Fruit fly (Drosophila melanogaster) whole organism, pupa: Measurements from ENCODE around the gene bocks.

ENCODE experiments used
- CG10348 ChIP-seq: fragments of 200-800 bp; sonication (Bioruptor generic); IDR thresholded peaks from 2 replicates; pipeline ENCODE4 v1.3.6; 2022; ENCODE audit warnings: missing biosample characterization, missing genetic modification characterization
- CG12605 ChIP-seq: fragments of 200-800 bp; sonication (Bioruptor generic); IDR thresholded peaks from 2 replicates; pipeline ENCODE4 v1.3.6; 2022; ENCODE audit warnings: missing biosample characterization, missing genetic modification characterization
- CG13204 ChIP-seq: fragments of 200-800 bp; sonication (Bioruptor generic); optimal IDR thresholded peaks from 2 replicates; lab custom pipeline; 2018; ENCODE audit warnings: missing biosample characterization, mild to moderate bottlenecking, missing genetic modification characterization, moderate library complexity
- CG14655 ChIP-seq: fragments of 200-800 bp; sonication (Bioruptor generic); optimal IDR thresholded peaks from 3 replicates; lab custom pipeline; 2017; ENCODE audit warnings: mild to moderate bottlenecking, missing biosample characterization, missing genetic modification reagents, missing genetic modification characterization
- CG15710 ChIP-seq: fragments of 200-800 bp; sonication (Bioruptor generic); optimal IDR thresholded peaks from 2 replicates; lab custom pipeline; 2018; ENCODE audit warnings: missing biosample characterization, mild to moderate bottlenecking, missing genetic modification characterization, moderate library complexity
- CG17806 ChIP-seq: fragments of 200-800 bp; sonication (Bioruptor generic); optimal IDR thresholded peaks from 2 replicates; lab custom pipeline; 2018; ENCODE audit warnings: missing biosample characterization, mild to moderate bottlenecking, missing genetic modification characterization, moderate library complexity
- CG32121 ChIP-seq: fragments of 200-800 bp; sonication (Bioruptor generic); IDR thresholded peaks from 2 replicates; pipeline ENCODE4 v1.3.6; 2022; ENCODE audit warnings: missing biosample characterization, missing genetic modification characterization
- CG34367 ChIP-seq: fragments of 200-800 bp; sonication (Bioruptor generic); optimal IDR thresholded peaks from 2 replicates; lab custom pipeline; 2018; ENCODE audit warnings: missing biosample characterization, mild to moderate bottlenecking, missing genetic modification characterization
- CG4496 ChIP-seq: fragments of 200-800 bp; sonication (Bioruptor generic); IDR thresholded peaks from 3 replicates; pipeline ENCODE4 v1.3.6; 2022; ENCODE audit warnings: missing biosample characterization, missing genetic modification characterization
- CG8159 ChIP-seq: fragments of 200-800 bp; sonication (Bioruptor generic); optimal IDR thresholded peaks from 3 replicates; lab custom pipeline; 2018; ENCODE audit warnings: missing biosample characterization, mild to moderate bottlenecking, missing genetic modification characterization, moderate library complexity
- CG8301 ChIP-seq: fragments of 200-800 bp; sonication (Bioruptor generic); optimal IDR thresholded peaks from 2 replicates; lab custom pipeline; 2018; ENCODE audit warnings: missing biosample characterization, mild to moderate bottlenecking, missing genetic modification characterization
- CG9948 ChIP-seq: fragments of 200-800 bp; sonication (Bioruptor generic); optimal IDR thresholded peaks from 2 replicates; lab custom pipeline; 2018; ENCODE audit warnings: missing biosample characterization, mild to moderate bottlenecking, missing genetic modification characterization, moderate library complexity
- D1 ChIP-seq: fragments of 200-800 bp; sonication (Bioruptor generic); optimal IDR thresholded peaks from 2 replicates; lab custom pipeline; 2018; ENCODE audit warnings: missing biosample characterization, mild to moderate bottlenecking, missing genetic modification characterization, moderate library complexity
- EcR ChIP-seq: fragments of 200-800 bp; sonication (Bioruptor generic); optimal IDR thresholded peaks from 3 replicates; lab custom pipeline; 2019; ENCODE audit warnings: missing biosample characterization, missing genetic modification characterization, mild to moderate bottlenecking, moderate library complexity, missing genetic modification reagents
- Ets98B ChIP-seq: fragments of 200-800 bp; sonication (Bioruptor generic); IDR thresholded peaks from 2 replicates; pipeline ENCODE4 v1.3.6; 2022; ENCODE audit warnings: missing biosample characterization, missing genetic modification characterization
- Pif1A ChIP-seq: fragments of 200-800 bp; sonication (Bioruptor generic); optimal IDR thresholded peaks from 3 replicates; lab custom pipeline; 2016; ENCODE audit warnings: missing biosample characterization, missing genetic modification characterization
- Pif1B ChIP-seq: fragments of 200-800 bp; sonication (Bioruptor generic); optimal IDR thresholded peaks from 3 replicates; lab custom pipeline; 2016; ENCODE audit warnings: missing biosample characterization, missing genetic modification characterization
- Snoo ChIP-seq: fragments of 200-800 bp; sonication (Bioruptor generic); optimal IDR thresholded peaks from 3 replicates; lab custom pipeline; 2017; ENCODE audit warnings: missing biosample characterization, mild to moderate bottlenecking, missing genetic modification characterization, inconsistent platforms
- fd96Ca ChIP-seq: fragments of 200-800 bp; sonication (Bioruptor generic); IDR thresholded peaks from 3 replicates; pipeline ENCODE4 v1.3.6; 2022; ENCODE audit warnings: missing biosample characterization, missing genetic modification characterization
- gl ChIP-seq: fragments of 200-800 bp; sonication (Bioruptor generic); optimal IDR thresholded peaks from 2 replicates; lab custom pipeline; 2018; ENCODE audit warnings: missing biosample characterization, mild to moderate bottlenecking, missing genetic modification characterization
- rn ChIP-seq: fragments of 200-800 bp; sonication (Bioruptor generic); IDR thresholded peaks from 2 replicates; pipeline ENCODE4 v1.3.6; 2022; ENCODE audit warnings: missing biosample characterization, missing genetic modification characterization

bocks gene

DNA sequence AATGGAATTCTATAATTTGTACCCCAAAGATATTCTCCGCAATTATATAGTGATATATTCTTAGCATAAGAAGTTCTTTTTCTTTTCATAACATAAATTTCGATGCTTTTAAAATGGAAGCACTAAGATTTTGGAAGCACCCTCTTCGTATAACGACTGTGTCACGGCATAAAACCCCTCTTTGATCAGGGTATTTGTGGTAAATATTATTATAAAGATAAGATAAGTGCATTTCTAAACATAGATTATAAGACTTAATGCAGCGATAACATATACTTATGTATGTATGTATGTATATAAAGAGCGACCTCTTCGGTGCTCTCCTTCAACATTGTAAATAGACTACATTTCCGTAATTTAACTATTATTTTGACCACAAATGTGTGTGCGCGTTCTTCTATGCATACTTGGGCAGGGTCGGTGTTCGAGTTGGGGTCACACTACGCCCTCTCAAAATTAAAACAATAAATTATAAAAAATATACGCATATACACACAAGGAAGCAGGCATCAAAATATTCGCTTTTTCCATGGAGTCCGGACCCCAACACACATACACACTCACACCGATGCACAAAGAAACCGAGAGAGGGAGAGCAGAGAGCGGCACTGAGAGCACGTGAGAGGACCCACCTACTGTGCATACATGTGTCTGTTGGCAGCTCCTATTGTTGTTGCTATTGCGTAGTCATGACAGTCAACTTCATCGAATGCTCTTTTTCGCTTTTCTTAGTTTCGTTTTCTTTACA is 40.4 kb downstream of the bocks start:
- TF ChIP-seq gl (tag; lab: Kevin White, UChicago) (peak; percentile 23), fd96Ca (GFP tag; lab: Robert Waterston, UW) (no peak), CG34367 (tag; lab: Kevin White, UChicago) (no peak), CG12605 (no peak), Snoo (no peak), CG14655 (GFP tag; lab: Kevin White, UChicago) (no peak), Pif1A (GFP tag; lab: Kevin White, UChicago) (peak; percentile 9), rn (GFP tag; lab: Robert Waterston, UW) (no peak), CG17806 (tag; lab: Kevin White, UChicago) (no peak), Pif1B (GFP tag; lab: Kevin White, UChicago) (peak; percentile 60), CG8301 (tag; lab: Kevin White, UChicago) (no peak), CG10348 (GFP tag; lab: Robert Waterston, UW) (no peak), CG32121 (no peak), CG8159 (no peak), CG15710 (tag; lab: Kevin White, UChicago) (no peak), CG13204 (GFP tag; lab: Kevin White, UChicago) (peak; percentile 29), D1 (tag; lab: Kevin White, UChicago) (no peak), EcR (peak; percentile 53), CG4496 (GFP tag; lab: Robert Waterston, UW) (no peak), Ets98B (GFP tag; lab: Robert Waterston, UW) (no peak), CG9948 (tag; lab: Kevin White, UChicago) (no peak)

DNA sequence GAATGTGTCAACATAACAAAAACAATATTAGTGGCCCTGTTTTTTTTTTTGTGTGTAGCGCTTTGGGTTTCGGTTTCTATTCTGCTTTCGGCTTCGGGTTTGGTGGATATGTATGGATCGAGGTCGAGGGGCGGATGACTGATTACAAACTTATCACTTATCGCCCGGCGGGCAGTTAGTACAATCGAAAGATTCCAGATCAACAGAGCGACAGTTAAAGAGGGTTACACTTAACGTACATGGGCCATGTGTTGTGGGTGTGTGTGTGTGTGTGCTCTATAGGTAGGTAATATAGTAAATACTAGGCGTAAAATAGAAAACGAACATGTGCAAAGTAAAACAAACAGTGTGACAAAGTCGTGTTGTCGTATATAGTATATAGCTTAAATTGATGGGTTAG is 42.0 kb downstream of the bocks start:
- TF ChIP-seq CG12605 (no peak), CG14655 (GFP tag; lab: Kevin White, UChicago) (no peak), CG8301 (tag; lab: Kevin White, UChicago) (no peak), CG34367 (tag; lab: Kevin White, UChicago) (no peak), CG4496 (GFP tag; lab: Robert Waterston, UW) (no peak), CG9948 (tag; lab: Kevin White, UChicago) (no peak), Pif1A (GFP tag; lab: Kevin White, UChicago) (no peak), EcR (no peak), CG13204 (GFP tag; lab: Kevin White, UChicago) (no peak), gl (tag; lab: Kevin White, UChicago) (no peak), D1 (tag; lab: Kevin White, UChicago) (no peak), fd96Ca (GFP tag; lab: Robert Waterston, UW) (no peak), Pif1B (GFP tag; lab: Kevin White, UChicago) (no peak), CG17806 (tag; lab: Kevin White, UChicago) (no peak)
- TF ChIP-seq, all 21 proteins: peak for 0

DNA sequence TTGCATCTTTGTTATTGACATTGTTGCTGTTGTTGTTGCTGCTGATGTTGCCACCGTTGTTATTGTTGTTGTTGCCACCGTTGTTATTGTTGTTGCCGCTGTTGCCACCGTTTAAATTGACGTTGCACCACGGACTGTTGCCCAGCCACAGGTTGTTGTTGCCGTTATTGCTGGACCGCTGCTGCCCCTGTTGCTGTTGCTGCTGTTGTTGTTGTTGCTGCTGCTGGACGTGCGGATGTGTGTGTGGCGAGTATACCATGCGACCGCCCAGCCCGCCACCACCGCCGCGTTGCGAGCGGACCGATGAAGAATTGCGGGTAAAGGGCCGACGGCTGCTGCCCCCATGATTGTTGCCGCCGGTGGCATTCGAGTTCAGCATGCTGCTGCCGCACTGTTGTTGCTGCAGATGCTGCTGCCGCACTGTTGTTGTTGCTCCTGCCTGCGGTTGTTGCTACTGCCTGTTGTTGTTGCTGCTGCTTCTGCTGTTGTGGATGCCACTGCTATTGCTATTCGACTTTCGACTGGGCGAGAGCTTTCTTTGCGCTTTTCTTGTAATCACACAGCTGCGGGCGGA is 43.9 kb downstream of the bocks start:
- no peak for TF ChIP-seq fd96Ca (GFP tag; lab: Robert Waterston, UW)
- no peak for TF ChIP-seq CG12605
- TF ChIP-seq CG9948 (tag; lab: Kevin White, UChicago), result no peak
- no peak for TF ChIP-seq EcR
- no peak for TF ChIP-seq CG8159
- TF ChIP-seq CG17806 (tag; lab: Kevin White, UChicago), result no peak
- TF ChIP-seq, all 21 proteins: peak for 0

DNA sequence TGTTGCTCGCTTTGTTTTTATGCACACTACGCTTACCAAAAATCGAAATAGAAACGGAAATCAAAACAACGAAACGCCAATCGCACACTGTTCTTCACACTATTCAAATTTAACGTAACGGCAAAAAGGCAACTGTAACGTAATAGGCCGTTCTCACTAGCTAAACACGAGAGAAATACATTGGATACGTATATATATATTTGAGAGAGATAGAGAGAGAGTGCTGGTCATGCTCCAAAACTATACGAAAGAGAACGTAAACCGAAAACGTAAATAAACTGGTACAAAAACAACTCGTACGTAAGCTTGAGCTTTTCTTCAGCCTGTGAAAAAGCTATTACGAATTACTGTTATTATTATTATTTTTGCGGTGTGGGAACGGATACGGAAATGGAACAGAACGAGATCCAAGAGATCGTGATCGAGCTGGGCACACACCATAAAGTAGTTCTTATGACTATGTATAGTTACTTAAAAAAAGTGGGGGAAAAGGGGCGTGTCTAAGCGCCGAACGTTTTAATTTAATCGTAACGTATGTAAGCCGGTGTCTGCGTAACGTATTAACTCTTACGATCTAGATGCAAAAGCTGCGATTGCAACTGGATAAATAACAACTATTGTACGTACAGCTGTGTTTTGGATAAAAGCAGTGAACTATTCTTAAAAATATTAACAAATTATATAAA is 47.2 kb downstream of the bocks start:
- TF ChIP-seq CG12605 (no peak), CG8301 (tag; lab: Kevin White, UChicago) (no peak), CG13204 (GFP tag; lab: Kevin White, UChicago) (no peak), D1 (tag; lab: Kevin White, UChicago) (no peak), CG15710 (tag; lab: Kevin White, UChicago) (no peak), Snoo (no peak), EcR (no peak), CG32121 (no peak)
